Worm (Caenorhabditis elegans) whole organism, midembryonic: ENCODE measurements around the gene F09G2.8.

ENCODE experiments used
- T22C8.4 ChIP-seq: fragments of 200-800 bp; sonication (Bioruptor generic); IDR thresholded peaks from 2 replicates; pipeline ENCODE4 v1.3.6; 2022; ENCODE audit warnings: missing genetic modification characterization, missing compliant biosample characterization
- cog-1 ChIP-seq: sonication (generic microtip); optimal IDR thresholded peaks from 2 replicates; lab custom pipeline; 2016; ENCODE audit warnings: missing genetic modification characterization, missing compliant biosample characterization
- flt-1 ChIP-seq: fragments of 200-800 bp; sonication (Bioruptor generic); IDR thresholded peaks from 2 replicates; pipeline ENCODE4 v1.3.6; 2022; ENCODE audit warnings: missing genetic modification characterization, missing compliant biosample characterization
- klf-2 ChIP-seq: fragments of 200-800 bp; sonication (Bioruptor generic); conservative IDR thresholded peaks from 2 replicates; pipeline ENCODE4 v1.3.6; 2022; ENCODE audit warnings: missing genetic modification reagents, missing genetic modification characterization, missing compliant biosample characterization
- med-1 ChIP-seq: sonication (generic microtip); optimal IDR thresholded peaks from 2 replicates; lab custom pipeline; 2017; ENCODE audit warnings: missing genetic modification characterization, mild to moderate bottlenecking, missing compliant biosample characterization, antibody characterized with exemption, missing genetic modification reagents; ENCODE audit not compliant: insufficient read depth
- ref-1 ChIP-seq: fragments of 200-800 bp; sonication (Bioruptor generic); conservative IDR thresholded peaks from 2 replicates; pipeline ENCODE4 v1.3.6; 2022; ENCODE audit warnings: missing genetic modification reagents, missing genetic modification characterization, missing compliant biosample characterization
- tab-1 ChIP-seq: fragments of 200-800 bp; sonication (Bioruptor generic); IDR thresholded peaks from 2 replicates; pipeline ENCODE4 v1.3.6; 2022; ENCODE audit warnings: missing genetic modification characterization, missing compliant biosample characterization
- ztf-23 ChIP-seq: fragments of 200-800 bp; sonication (Bioruptor generic); IDR thresholded peaks from 2 replicates; pipeline ENCODE4 v1.3.6; 2022; ENCODE audit warnings: missing genetic modification reagents, missing genetic modification characterization, missing compliant biosample characterization
- ztf-29 ChIP-seq: fragments of 200-800 bp; sonication (Bioruptor generic); IDR thresholded peaks from 2 replicates; pipeline ENCODE4 v1.3.6; 2022; ENCODE audit warnings: missing genetic modification reagents, missing genetic modification characterization, missing compliant biosample characterization

F09G2.8 gene

DNA sequence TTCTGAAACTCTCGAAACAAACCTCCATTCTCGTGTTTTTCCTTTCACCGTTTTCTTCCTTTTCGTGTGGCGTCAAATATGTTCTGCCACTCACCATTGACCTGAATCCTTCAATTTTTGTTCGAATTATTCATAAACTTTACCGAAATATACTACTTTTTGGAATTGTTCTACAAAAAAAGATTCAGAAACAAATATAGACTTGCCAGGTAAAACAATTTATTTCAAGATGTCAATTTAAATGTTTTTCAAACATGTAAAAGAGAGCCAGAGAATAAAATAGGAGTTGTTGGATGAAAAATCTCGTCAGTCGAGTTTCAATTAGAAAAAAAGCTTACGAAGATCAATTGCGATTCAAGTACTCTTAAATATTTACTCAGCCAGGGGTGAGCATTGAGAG is at the start of gene F09G2.8:
F09G2.8 (minus strand) TSS at position 101 of the 400 bp plus-strand sequence.
- TF ChIP-seq klf-2 (GFP tag; lab: Robert Waterston, UW), result no peak
- TF ChIP-seq ref-1 (GFP tag; lab: Robert Waterston, UW), result no peak

DNA sequence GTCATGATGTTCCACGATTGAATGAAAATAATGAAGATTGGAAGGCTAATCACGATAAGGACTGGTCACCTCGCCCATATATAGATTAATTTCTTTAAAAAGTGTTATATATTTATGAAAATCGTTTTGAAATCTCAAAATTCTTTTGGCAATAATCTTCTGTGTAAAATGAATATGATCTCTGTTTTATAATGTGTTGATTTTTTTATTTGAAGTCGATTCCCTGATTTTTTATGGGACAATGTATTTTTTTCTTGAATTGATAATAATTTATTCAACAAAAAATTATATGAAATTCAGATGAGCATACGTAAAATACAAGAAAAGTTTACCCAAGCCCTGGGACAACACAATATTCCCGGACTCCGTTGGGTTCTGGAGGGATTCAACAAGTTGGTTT is 46.0 kb upstream of the F09G2.8 start, which contains the start of gene C05C8.1:
C05C8.1 (plus strand) TSS at position 301 of the 400 bp plus-strand sequence.
- TF ChIP-seq tab-1 (GFP tag; lab: Robert Waterston, UW) (no peak), ztf-23 (no peak), klf-2 (GFP tag; lab: Robert Waterston, UW) (no peak), med-1 (GFP tag; lab: Kevin White, UChicago) (no peak), ref-1 (GFP tag; lab: Robert Waterston, UW) (no peak), T22C8.4 (GFP tag; lab: Robert Waterston, UW) (no peak), cog-1 (tag; lab: Kevin White, UChicago) (no peak), flt-1 (GFP tag; lab: Robert Waterston, UW) (no peak), ztf-29 (GFP tag; lab: Robert Waterston, UW) (no peak)

DNA sequence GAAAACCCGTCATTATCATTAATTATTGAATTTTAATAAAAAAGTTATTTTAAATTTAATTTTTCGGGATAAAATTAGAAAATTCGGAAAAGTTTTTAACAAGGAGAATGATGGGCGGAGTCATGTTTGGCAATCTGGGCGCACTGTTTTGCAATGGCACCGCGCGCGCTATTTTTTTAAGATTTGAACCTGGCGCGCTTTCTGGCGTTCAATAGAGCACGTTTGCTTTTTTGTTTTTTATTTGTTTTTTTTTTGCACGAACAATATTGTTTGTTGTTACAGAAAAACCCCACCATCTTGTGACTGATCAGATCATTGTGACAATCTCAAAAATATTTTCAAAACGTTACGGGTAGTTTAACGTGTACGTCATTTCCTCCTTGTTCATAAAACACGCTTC is 43.7 kb upstream of the F09G2.8 start, which contains the start of gene hyls-1:
hyls-1 (plus strand) TSS at position 249 of the 400 bp plus-strand sequence.
- peak; percentile 78 for TF ChIP-seq cog-1 (tag; lab: Kevin White, UChicago)
- TF ChIP-seq ztf-23, result 0 out of 2 replicates have a peak, but pooled peaks have one; percentile 56
- TF ChIP-seq klf-2 (GFP tag; lab: Robert Waterston, UW), result no peak
- TF ChIP-seq flt-1 (GFP tag; lab: Robert Waterston, UW), result 0 out of 2 replicates have a peak, but pooled peaks have one; percentile 45

DNA sequence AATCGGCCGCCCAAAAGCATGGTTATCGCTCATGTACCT is 43.5 kb upstream of the F09G2.8 start, which contains the start of gene hpo-9:
hpo-9 (minus strand) TSS at position 37 of the 39 bp plus-strand sequence.
- no peak for TF ChIP-seq ztf-29 (GFP tag; lab: Robert Waterston, UW)
- TF ChIP-seq ztf-23, result no peak
- TF ChIP-seq flt-1 (GFP tag; lab: Robert Waterston, UW), result no peak
- no peak for TF ChIP-seq med-1 (GFP tag; lab: Kevin White, UChicago)
- TF ChIP-seq cog-1 (tag; lab: Kevin White, UChicago), result no peak
- TF ChIP-seq tab-1 (GFP tag; lab: Robert Waterston, UW), result no peak
- no peak for TF ChIP-seq T22C8.4 (GFP tag; lab: Robert Waterston, UW)
- TF ChIP-seq klf-2 (GFP tag; lab: Robert Waterston, UW), result no peak
- TF ChIP-seq ref-1 (GFP tag; lab: Robert Waterston, UW), result no peak

DNA sequence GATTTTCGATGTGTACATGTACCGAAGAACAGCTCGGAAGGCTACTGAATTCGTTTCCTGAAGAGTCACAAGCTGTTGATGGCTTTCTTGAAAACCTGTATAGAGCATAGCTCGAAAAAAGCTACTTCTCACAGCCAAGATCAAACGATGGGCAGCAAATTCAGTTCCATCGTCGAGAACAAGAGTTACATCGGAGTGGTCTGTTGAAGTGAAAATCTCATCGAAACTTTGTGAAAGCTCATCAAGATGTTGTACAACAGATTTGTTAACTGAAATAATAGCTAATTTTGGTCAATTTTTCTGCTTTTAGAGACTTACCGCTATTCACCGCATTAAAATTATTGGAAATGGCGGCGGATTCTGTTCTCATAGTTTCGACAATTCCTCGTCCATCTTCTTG is 43.2 kb upstream of the F09G2.8 start:
- TF ChIP-seq flt-1 (GFP tag; lab: Robert Waterston, UW) (no peak), med-1 (GFP tag; lab: Kevin White, UChicago) (no peak), cog-1 (tag; lab: Kevin White, UChicago) (no peak), T22C8.4 (GFP tag; lab: Robert Waterston, UW) (no peak), ztf-29 (GFP tag; lab: Robert Waterston, UW) (no peak), ref-1 (GFP tag; lab: Robert Waterston, UW) (no peak), klf-2 (GFP tag; lab: Robert Waterston, UW) (no peak), ztf-23 (no peak), tab-1 (GFP tag; lab: Robert Waterston, UW) (no peak)

DNA sequence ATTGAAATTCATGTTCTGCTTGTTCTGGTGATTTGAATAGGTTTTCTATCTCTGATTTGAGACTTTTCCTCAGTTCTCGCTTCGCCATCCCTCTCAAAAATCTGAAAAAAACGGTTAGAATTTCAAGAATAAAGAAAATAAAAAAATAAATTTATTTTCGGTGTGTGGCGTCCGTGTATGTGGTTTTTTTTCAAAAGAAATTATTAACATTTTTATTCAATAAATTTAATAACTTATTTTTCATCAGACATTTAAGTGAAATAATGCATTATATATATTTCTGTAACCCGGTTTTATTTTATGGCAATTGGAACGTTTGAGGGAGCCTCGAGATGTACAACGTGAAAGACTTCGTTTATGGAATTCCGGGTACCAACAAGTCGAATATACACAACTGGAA is 41.3 kb upstream of the F09G2.8 start, which contains the start of gene C05C8.5:
C05C8.5 (minus strand) TSS at position 101 of the 400 bp plus-strand sequence.
- TF ChIP-seq ztf-23 (no peak), T22C8.4 (GFP tag; lab: Robert Waterston, UW) (no peak), med-1 (GFP tag; lab: Kevin White, UChicago) (no peak), ref-1 (GFP tag; lab: Robert Waterston, UW) (no peak), flt-1 (GFP tag; lab: Robert Waterston, UW) (no peak), klf-2 (GFP tag; lab: Robert Waterston, UW) (no peak), cog-1 (tag; lab: Kevin White, UChicago) (no peak)

DNA sequence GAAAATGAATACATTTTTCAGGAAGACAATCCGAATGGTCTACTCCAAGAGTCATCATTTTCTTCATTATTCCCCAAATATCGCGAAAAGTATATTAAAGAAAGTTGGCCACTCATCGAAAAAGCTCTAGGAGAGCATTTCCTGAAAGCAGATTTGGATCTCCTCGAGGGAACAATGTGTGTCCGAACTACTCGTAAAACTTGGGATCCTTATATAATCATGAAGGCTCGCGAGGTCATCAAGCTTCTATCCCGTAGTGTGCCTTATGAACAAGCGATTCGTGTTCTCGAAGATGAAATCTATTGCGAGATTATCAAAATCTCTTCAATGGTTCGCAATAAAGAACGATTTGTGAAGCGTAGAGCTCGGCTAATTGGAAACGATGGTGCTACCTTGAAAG is 38.1 kb upstream of the F09G2.8 start:
- TF ChIP-seq klf-2 (GFP tag; lab: Robert Waterston, UW) (no peak), ztf-23 (no peak), cog-1 (tag; lab: Kevin White, UChicago) (no peak), tab-1 (GFP tag; lab: Robert Waterston, UW) (no peak), ref-1 (GFP tag; lab: Robert Waterston, UW) (no peak), flt-1 (GFP tag; lab: Robert Waterston, UW) (no peak), T22C8.4 (GFP tag; lab: Robert Waterston, UW) (no peak), ztf-29 (GFP tag; lab: Robert Waterston, UW) (no peak), med-1 (GFP tag; lab: Kevin White, UChicago) (no peak)

DNA sequence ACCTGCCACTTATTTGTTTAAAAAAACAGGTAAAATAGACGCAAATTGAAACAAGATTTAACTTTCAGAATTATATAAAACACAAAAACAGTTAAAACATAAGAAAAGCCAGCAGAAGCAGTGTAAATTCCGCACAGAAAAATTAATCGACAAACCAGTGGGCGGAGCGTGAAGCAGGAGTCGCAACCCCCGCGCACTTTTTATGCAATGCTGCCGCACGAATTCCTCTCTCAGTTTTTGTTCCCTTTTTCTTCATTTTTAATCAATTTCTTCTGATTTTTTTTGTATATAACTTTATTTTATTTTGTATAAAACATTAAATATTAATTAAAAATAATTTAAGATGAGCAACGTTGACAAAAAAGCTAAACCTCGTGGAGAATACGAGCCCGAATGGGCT is 37.4 kb upstream of the F09G2.8 start, which contains the start of the genes gei-6 and krr-1:
gei-6 (minus strand) TSS at position 2 of the 400 bp plus-strand sequence.
krr-1 (plus strand) TSS at position 344 of the 400 bp plus-strand sequence.
- TF ChIP-seq klf-2 (GFP tag; lab: Robert Waterston, UW) (peak; percentile 82), ztf-23 (peak; percentile 94), flt-1 (GFP tag; lab: Robert Waterston, UW) (peak; percentile 94), med-1 (GFP tag; lab: Kevin White, UChicago) (peak; percentile 95), ref-1 (GFP tag; lab: Robert Waterston, UW) (peak; percentile 60; the same call in 1 of the 2 replicates), T22C8.4 (GFP tag; lab: Robert Waterston, UW) (peak; percentile 72), ztf-29 (GFP tag; lab: Robert Waterston, UW) (peak; percentile 78), cog-1 (tag; lab: Kevin White, UChicago) (no peak), tab-1 (GFP tag; lab: Robert Waterston, UW) (peak; percentile 90)

DNA sequence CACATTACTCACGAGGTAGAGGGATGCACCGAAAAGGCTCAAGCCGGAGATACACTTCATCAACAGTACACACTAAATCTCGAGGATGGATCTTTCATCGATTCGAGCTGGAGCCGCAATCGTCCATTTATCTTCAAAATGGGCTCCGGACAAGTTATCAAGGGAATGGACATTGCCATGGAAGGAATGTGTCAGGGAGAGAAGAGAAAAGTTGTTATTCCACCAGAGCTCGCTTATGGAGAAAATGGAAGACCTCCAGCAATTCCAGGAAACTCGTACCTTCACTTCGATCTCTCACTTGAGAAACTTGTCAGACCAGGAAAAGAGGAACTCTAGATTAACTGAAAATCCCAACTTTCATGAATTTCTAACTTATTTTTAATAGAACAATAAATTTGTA is 32.4 kb upstream of the F09G2.8 start:
- TF ChIP-seq cog-1 (tag; lab: Kevin White, UChicago) (no peak), ztf-23 (no peak), ztf-29 (GFP tag; lab: Robert Waterston, UW) (no peak), tab-1 (GFP tag; lab: Robert Waterston, UW) (no peak), T22C8.4 (GFP tag; lab: Robert Waterston, UW) (no peak), flt-1 (GFP tag; lab: Robert Waterston, UW) (no peak), klf-2 (GFP tag; lab: Robert Waterston, UW) (no peak), ref-1 (GFP tag; lab: Robert Waterston, UW) (no peak), med-1 (GFP tag; lab: Kevin White, UChicago) (no peak)
